Worm (Caenorhabditis elegans): ENCODE measurements around the gene fbxb-108.

fbxb-108 gene

DNA sequence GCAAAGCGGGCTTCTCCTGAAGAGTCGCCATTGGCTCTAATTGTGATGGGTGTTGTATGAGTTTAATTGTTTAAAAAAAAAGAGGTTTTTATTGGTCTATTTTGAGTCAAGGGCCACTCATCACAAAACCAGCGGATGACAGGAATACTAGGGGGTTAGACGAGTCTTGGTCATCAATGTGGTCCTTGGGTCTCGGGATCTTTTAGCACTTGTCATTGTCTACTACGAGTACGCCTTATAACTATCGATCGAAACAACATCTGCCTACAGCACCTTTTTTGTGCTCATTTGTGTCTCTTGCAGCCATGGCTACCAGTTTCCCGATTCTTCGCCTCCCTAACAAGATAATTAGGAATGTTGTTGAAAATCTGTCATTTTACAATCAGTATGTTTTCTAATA is at the start of gene fbxb-108:
Gene fbxb-108, plus strand, starts transcription at position 301 of the 400 bp plus-strand sequence.
- TF ChIP-seq ama-1 (optimal IDR thresholded peaks at IDR 0.05) = no peak

DNA sequence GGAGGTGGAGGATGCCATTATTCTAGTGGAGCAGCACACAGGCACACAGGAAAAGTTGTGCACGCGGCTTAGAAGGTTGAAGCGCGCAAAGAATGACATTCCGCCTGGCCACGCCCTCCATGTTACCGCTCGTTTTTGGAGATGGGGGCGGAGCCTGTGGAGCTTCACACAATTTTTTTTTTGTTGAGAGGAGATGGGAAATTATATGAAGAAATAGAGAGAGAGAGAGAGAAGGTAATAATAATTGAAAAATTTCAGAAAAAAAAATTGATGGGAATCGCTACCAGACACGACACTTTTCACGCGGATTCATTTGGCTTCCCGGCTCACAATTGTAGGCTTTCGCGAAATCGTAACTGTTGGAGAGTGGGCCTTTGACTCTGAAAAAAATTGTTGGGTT is 47.4 kb upstream of the fbxb-108 start, which contains the start of gene T05A8.3:
Gene T05A8.3, minus strand, starts transcription at position 101 of the 400 bp plus-strand sequence.
- TF ChIP-seq F13C5.2 (tag; optimal IDR thresholded peaks at IDR 0.05) (no peak), ama-1 (optimal IDR thresholded peaks at IDR 0.05) (no peak), pes-1 (GFP tag; IDR thresholded peaks at IDR 0.05) (no peak), B0310.2 (tag; optimal IDR thresholded peaks at IDR 0.05) (no peak), hmg-4 (GFP tag; optimal IDR thresholded peaks at IDR 0.05) (no peak), ets-7 (tag; optimal IDR thresholded peaks at IDR 0.05) (no peak), ceh-13 (GFP tag; optimal IDR thresholded peaks at IDR 0.05) (no peak), tra-4 (tag; optimal IDR thresholded peaks at IDR 0.05) (no peak), tbx-11 (GFP tag; IDR thresholded peaks at IDR 0.05) (no peak), hmbx-1 (tag; optimal IDR thresholded peaks at IDR 0.05) (no peak)

DNA sequence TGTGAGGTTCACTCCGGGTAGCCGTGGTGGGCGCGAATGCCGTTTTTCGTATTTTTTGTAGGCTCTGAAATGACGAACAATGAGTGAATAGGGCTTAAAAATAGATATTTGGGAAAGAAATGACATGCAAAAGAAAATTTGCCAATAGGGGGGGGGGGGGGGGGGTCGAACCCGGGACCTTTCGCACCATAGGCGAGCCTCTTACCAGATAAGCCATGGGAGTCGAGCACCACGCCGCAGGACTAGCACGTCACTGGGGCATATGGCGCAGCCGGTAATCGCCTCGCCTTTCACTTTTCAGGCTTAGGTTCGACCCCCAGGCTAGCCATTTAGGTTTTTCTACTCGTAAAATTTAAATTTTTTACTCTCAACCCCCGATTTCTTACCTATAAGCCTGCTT is 45.6 kb upstream of the fbxb-108 start:
- no peak for TF ChIP-seq tbx-11 (GFP tag; IDR thresholded peaks at IDR 0.05)

DNA sequence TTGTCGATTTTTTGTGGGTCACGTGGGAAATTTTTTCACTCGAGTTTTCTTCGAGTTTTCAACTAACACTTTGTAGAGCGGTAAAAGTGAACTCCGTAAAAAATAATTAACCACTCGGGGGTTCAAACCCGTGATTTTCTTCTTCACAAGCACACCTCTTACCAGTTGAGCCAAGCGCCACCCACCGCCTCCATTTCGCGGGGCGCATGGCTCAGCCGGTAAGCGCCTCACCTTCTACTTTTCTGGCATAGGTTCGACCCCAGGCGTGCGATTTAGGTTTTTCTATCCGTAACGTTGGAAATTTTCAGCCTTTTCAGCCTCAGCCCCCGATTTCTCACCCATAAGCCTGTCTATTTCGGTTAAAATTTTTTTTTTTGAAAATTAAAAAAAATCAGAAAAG is 42.8 kb upstream of the fbxb-108 start:
- TF ChIP-seq tra-4 (tag; optimal IDR thresholded peaks at IDR 0.05) = no peak

DNA sequence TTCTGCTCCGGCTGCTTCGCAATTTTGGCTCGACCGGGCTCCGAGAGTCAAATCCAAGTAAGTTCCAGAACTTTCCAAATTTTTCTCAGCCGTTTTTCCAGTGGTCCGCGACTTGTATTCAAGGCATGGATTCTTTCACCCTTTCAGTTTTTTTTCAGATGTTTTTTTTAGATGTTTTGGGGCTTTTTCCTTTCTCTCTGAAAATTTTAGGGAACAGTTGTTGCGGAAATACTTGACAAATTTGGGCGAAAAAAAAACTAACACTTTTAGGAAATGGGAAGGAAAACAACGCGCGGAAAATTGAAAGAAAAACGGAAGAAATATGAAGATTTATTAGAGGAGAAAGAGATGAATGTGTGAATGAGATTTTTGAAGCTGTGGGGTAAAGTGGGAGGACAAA is 39.2 kb upstream of the fbxb-108 start, which contains the start of the genes T05A8.11 and nep-2:
Gene T05A8.11, minus strand, starts transcription at position 101 of the 400 bp plus-strand sequence.
Gene nep-2, minus strand, starts transcription at position 192 of the 400 bp plus-strand sequence.
- TF ChIP-seq hmg-4 (GFP tag; optimal IDR thresholded peaks at IDR 0.05) = no peak
- TF ChIP-seq tra-4 (tag; optimal IDR thresholded peaks at IDR 0.05) = no peak
- TF ChIP-seq hnd-1 (tag; optimal IDR thresholded peaks at IDR 0.05) = no peak
- TF ChIP-seq hmbx-1 (tag; optimal IDR thresholded peaks at IDR 0.05) = no peak
- no peak for TF ChIP-seq ama-1 (optimal IDR thresholded peaks at IDR 0.05)
- no peak for TF ChIP-seq scrt-1 (GFP tag; IDR thresholded peaks at IDR 0.05)
- TF ChIP-seq tbx-37 (GFP tag; conservative IDR thresholded peaks at IDR 0.05) = no peak
- no peak for TF ChIP-seq F13C5.2 (tag; optimal IDR thresholded peaks at IDR 0.05)
- no peak for TF ChIP-seq ceh-13 (GFP tag; optimal IDR thresholded peaks at IDR 0.05)
- no peak for TF ChIP-seq flt-1 (GFP tag; IDR thresholded peaks at IDR 0.05)

DNA sequence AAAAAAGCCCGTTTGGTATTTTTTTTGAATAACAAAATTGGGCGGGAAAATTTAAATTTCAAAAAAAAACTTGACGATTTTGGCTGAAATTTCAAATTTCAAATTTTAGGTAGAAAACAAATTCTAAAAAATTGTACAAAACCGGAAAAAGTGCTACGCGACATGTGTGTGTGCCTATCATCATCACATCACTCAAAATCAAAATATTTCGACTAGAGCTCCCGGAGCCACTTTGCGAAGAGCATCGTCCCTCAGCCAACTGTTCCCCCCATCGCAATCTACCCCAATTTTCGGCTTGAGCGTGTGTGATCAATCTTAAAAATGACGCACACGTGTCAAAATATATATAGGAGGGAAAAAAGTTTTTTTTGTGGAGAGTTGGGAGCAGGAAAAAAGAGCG is 38.0 kb upstream of the fbxb-108 start:
- TF ChIP-seq ceh-13 (GFP tag; optimal IDR thresholded peaks at IDR 0.05) = no peak
- no peak for TF ChIP-seq tbx-37 (GFP tag; conservative IDR thresholded peaks at IDR 0.05)
- TF ChIP-seq ceh-36 (tag; optimal IDR thresholded peaks at IDR 0.05) = no peak
- no peak for TF ChIP-seq B0310.2 (tag; optimal IDR thresholded peaks at IDR 0.05)
- TF ChIP-seq scrt-1 (GFP tag; IDR thresholded peaks at IDR 0.05) = no peak
- TF ChIP-seq tbx-11 (GFP tag; IDR thresholded peaks at IDR 0.05) = no peak
- TF ChIP-seq sea-1 (GFP tag; conservative IDR thresholded peaks at IDR 0.05) = no peak
- TF ChIP-seq aly-1 (tag; optimal IDR thresholded peaks at IDR 0.05) = no peak
- TF ChIP-seq hmg-4 (GFP tag; optimal IDR thresholded peaks at IDR 0.05) = no peak
- TF ChIP-seq ets-7 (tag; optimal IDR thresholded peaks at IDR 0.05) = no peak
- TF ChIP-seq hnd-1 (tag; optimal IDR thresholded peaks at IDR 0.05) = no peak
- TF ChIP-seq ama-1 (optimal IDR thresholded peaks at IDR 0.05) = no peak
- TF ChIP-seq F13C5.2 (tag; optimal IDR thresholded peaks at IDR 0.05) = no peak
- TF ChIP-seq tra-4 (tag; optimal IDR thresholded peaks at IDR 0.05) = no peak
- no peak for TF ChIP-seq flt-1 (GFP tag; IDR thresholded peaks at IDR 0.05)
- no peak for TF ChIP-seq hmbx-1 (tag; optimal IDR thresholded peaks at IDR 0.05)

DNA sequence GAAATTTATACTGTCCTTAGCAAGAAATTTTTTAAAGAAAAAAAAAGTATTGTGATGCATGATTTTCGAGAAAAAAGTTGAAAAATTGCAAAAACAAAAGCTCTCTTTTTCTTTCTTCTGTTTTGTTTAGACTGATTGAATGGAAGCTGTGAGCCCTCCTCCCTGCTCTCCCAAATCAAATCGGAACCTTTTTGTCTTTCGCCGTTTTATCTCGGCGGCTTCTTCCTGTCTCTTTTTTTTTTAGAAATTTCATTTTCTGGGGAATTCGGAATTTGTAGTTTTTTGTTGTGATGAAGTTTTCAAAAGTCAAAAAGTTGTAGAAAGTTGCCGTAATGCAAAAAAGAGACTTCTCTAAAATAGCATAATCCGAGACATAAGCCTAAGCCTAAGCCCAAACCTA is 34.1 kb upstream of the fbxb-108 start:
- TF ChIP-seq tbx-37 (GFP tag; conservative IDR thresholded peaks at IDR 0.05) (no peak), hnd-1 (tag; optimal IDR thresholded peaks at IDR 0.05) (no peak), flt-1 (GFP tag; IDR thresholded peaks at IDR 0.05) (no peak), hmbx-1 (tag; optimal IDR thresholded peaks at IDR 0.05) (no peak), F13C5.2 (tag; optimal IDR thresholded peaks at IDR 0.05) (no peak), ets-7 (tag; optimal IDR thresholded peaks at IDR 0.05) (no peak), B0310.2 (tag; optimal IDR thresholded peaks at IDR 0.05) (no peak), tra-4 (tag; optimal IDR thresholded peaks at IDR 0.05) (no peak), ceh-36 (tag; optimal IDR thresholded peaks at IDR 0.05) (no peak)

DNA sequence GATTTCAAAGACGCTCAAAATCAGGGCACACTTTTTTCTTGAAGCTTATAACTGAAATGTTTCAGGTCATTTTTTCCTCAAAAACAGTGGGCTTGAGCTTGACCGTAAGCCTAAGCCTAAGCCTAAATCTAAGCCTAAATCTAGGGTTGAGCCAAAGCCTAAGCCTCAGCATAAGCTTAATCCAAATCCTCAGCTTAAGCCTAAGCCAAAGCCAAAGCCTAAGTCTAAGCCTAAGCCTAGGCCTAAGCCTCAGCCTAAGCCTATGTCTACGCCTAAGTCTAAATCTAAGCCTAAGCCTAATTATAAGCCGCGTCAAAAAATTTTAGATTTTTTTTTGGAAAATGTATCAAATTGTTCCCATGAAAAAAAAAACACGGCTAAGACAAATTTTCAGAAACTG is 30.5 kb upstream of the fbxb-108 start:
- no peak for TF ChIP-seq ama-1 (optimal IDR thresholded peaks at IDR 0.05)
- TF ChIP-seq ceh-36 (tag; optimal IDR thresholded peaks at IDR 0.05) = peak; percentile 66

DNA sequence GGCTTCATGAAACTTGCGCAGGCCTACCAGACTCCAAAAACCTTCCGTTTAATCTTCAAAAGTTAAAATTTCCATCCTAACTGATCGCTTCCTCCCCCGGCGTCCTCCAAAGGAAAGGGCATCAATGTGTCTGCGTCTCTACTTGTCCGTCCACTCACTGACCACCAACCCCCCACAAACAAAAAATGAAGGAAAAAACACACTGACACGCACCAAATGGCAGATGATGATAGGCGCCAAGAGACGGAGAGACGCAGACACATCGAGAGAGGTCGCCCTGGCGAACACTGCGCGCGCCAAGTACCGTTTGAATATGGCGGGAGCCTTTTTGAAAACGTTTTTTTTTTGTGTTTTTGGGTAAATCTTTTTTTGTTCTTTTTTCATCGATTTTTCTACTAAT is 30.0 kb upstream of the fbxb-108 start:
- no peak for TF ChIP-seq aly-1 (tag; optimal IDR thresholded peaks at IDR 0.05)
- TF ChIP-seq scrt-1 (GFP tag; IDR thresholded peaks at IDR 0.05) = 0 out of 2 replicates have a peak, but pooled peaks have one; percentile 27

DNA sequence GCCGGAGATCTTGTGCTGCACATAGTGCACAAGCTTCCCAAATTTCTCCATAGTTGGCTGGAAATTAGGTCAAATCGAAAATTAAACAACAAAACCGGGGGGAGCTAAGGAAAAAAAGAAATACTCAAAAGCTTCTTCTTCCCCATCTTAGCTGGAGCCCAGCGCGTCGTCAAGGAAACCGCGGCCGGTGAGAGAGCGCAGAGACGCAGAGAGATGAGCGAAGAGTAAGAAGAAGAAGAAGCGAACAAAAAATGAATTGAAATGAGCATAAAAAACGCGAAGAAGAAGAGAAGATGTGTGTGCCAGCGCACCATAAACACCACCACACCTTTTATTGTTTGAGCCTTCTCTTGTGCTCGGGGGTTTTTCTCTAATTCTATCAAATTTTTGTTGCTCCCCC is 29.6 kb upstream of the fbxb-108 start, which contains the start of gene wdr-31:
Gene wdr-31, minus strand, starts transcription at position 101 of the 400 bp plus-strand sequence.
- TF ChIP-seq hmg-4 (GFP tag; optimal IDR thresholded peaks at IDR 0.05) = no peak
- no peak for TF ChIP-seq hmbx-1 (tag; optimal IDR thresholded peaks at IDR 0.05)
- TF ChIP-seq pes-1 (GFP tag; IDR thresholded peaks at IDR 0.05) = no peak
- TF ChIP-seq tra-4 (tag; optimal IDR thresholded peaks at IDR 0.05) = no peak
- no peak for TF ChIP-seq hnd-1 (tag; optimal IDR thresholded peaks at IDR 0.05)
- TF ChIP-seq F13C5.2 (tag; optimal IDR thresholded peaks at IDR 0.05) = no peak
- TF ChIP-seq ets-7 (tag; optimal IDR thresholded peaks at IDR 0.05) = no peak
- no peak for TF ChIP-seq B0310.2 (tag; optimal IDR thresholded peaks at IDR 0.05)
- TF ChIP-seq scrt-1 (GFP tag; IDR thresholded peaks at IDR 0.05) = no peak
- no peak for TF ChIP-seq tbx-37 (GFP tag; conservative IDR thresholded peaks at IDR 0.05)
- no peak for TF ChIP-seq ama-1 (optimal IDR thresholded peaks at IDR 0.05)
- TF ChIP-seq flt-1 (GFP tag; IDR thresholded peaks at IDR 0.05) = no peak
- no peak for TF ChIP-seq ceh-13 (GFP tag; optimal IDR thresholded peaks at IDR 0.05)
- no peak for TF ChIP-seq tbx-11 (GFP tag; IDR thresholded peaks at IDR 0.05)
- TF ChIP-seq aly-1 (tag; optimal IDR thresholded peaks at IDR 0.05) = no peak
- no peak for TF ChIP-seq ceh-36 (tag; optimal IDR thresholded peaks at IDR 0.05)
- no peak for TF ChIP-seq sea-1 (GFP tag; conservative IDR thresholded peaks at IDR 0.05)
